Fruit fly (Drosophila melanogaster) whole organism, prepupa: ENCODE data around the gene CG15728.

Source experiments
- Blimp-1 ChIP-seq: fragments of 200-800 bp; sonication (Bioruptor generic); optimal IDR thresholded peaks from 3 replicates; lab custom pipeline; 2017; ENCODE audit warnings: missing biosample characterization, missing genetic modification characterization, mild to moderate bottlenecking, moderate library complexity, missing genetic modification reagents
- CG10669 ChIP-seq: fragments of 200-800 bp; sonication (Bioruptor generic); optimal IDR thresholded peaks from 3 replicates; lab custom pipeline; 2018; ENCODE audit warnings: missing biosample characterization, mild to moderate bottlenecking, missing genetic modification characterization, moderate library complexity
- CG11902 ChIP-seq: fragments of 200-800 bp; sonication (Bioruptor generic); optimal IDR thresholded peaks from 3 replicates; lab custom pipeline; 2016; ENCODE audit warnings: missing biosample characterization, missing genetic modification characterization
- CG15336 ChIP-seq: fragments of 200-800 bp; sonication (Bioruptor generic); IDR thresholded peaks from 2 replicates; pipeline ENCODE4 v1.3.6; 2022; ENCODE audit warnings: missing biosample characterization, missing genetic modification characterization
- CG16779 ChIP-seq: fragments of 200-800 bp; sonication (Bioruptor generic); optimal IDR thresholded peaks from 3 replicates; lab custom pipeline; 2017; ENCODE audit warnings: missing biosample characterization, mild to moderate bottlenecking, missing genetic modification characterization
- CG3032 ChIP-seq: fragments of 200-800 bp; optimal IDR thresholded peaks from 2 replicates; lab custom pipeline; 2019; ENCODE audit warnings: missing biosample characterization, mild to moderate bottlenecking, missing genetic modification characterization, moderate library complexity
- CG34406 ChIP-seq: fragments of 200-800 bp; sonication (Bioruptor generic); optimal IDR thresholded peaks from 3 replicates; lab custom pipeline; 2016; ENCODE audit warnings: missing biosample characterization, missing genetic modification characterization
- CG6163 ChIP-seq: fragments of 200-800 bp; sonication (Bioruptor generic); IDR thresholded peaks from 3 replicates; pipeline ENCODE4 v1.3.6; 2022; ENCODE audit warnings: missing biosample characterization, missing genetic modification characterization
- CG6276 ChIP-seq: fragments of 200-800 bp; sonication (Bioruptor generic); optimal IDR thresholded peaks from 2 replicates; lab custom pipeline; 2017; ENCODE audit warnings: missing biosample characterization, mild to moderate bottlenecking, missing genetic modification characterization
- CG6792 ChIP-seq: fragments of 200-800 bp; sonication (Bioruptor generic); optimal IDR thresholded peaks from 3 replicates; lab custom pipeline; 2016; ENCODE audit warnings: missing biosample characterization, missing genetic modification characterization
- CG6854 ChIP-seq: fragments of 200-800 bp; sonication (Bioruptor generic); optimal IDR thresholded peaks from 2 replicates; lab custom pipeline; 2017; ENCODE audit warnings: missing biosample characterization, mild to moderate bottlenecking, missing genetic modification characterization
- CG8119 ChIP-seq: fragments of 200-800 bp; sonication (Bioruptor generic); IDR thresholded peaks from 3 replicates; pipeline ENCODE4 v1.3.6; 2022; ENCODE audit warnings: missing biosample characterization, missing genetic modification characterization
- CG8632 ChIP-seq: fragments of 200-800 bp; sonication (Bioruptor generic); optimal IDR thresholded peaks from 3 replicates; lab custom pipeline; 2016; ENCODE audit warnings: missing biosample characterization, missing genetic modification characterization
- Eip93F ChIP-seq: fragments of 200-800 bp; sonication (Bioruptor generic); optimal IDR thresholded peaks from 2 replicates; lab custom pipeline; 2016; ENCODE audit warnings: missing biosample characterization, mild to moderate bottlenecking, missing genetic modification characterization
- Ets96B ChIP-seq: fragments of 200-800 bp; optimal IDR thresholded peaks from 2 replicates; lab custom pipeline; 2019; ENCODE audit warnings: missing biosample characterization, mild to moderate bottlenecking, missing genetic modification characterization, moderate library complexity
- Gug ChIP-seq: fragments of 200-800 bp; sonication (Bioruptor generic); IDR thresholded peaks from 2 replicates; pipeline ENCODE4 v1.3.6; 2022; ENCODE audit warnings: missing biosample characterization, missing genetic modification characterization
- Hr38 ChIP-seq: sonication (Bioruptor generic); optimal IDR thresholded peaks from 2 replicates; lab custom pipeline; 2016; ENCODE audit warnings: missing biosample characterization, missing genetic modification characterization
- Hr39 ChIP-seq: fragments of 200-800 bp; sonication (Bioruptor generic); optimal IDR thresholded peaks from 2 replicates; lab custom pipeline; 2016; ENCODE audit warnings: missing biosample characterization, missing genetic modification characterization
- Lpt ChIP-seq: fragments of 200-800 bp; sonication (Bioruptor generic); optimal IDR thresholded peaks from 3 replicates; lab custom pipeline; 2016; ENCODE audit warnings: missing biosample characterization, missing genetic modification characterization
- Smox ChIP-seq: fragments of 200-800 bp; sonication (Bioruptor generic); optimal IDR thresholded peaks from 3 replicates; lab custom pipeline; 2016; ENCODE audit warnings: missing biosample characterization, missing genetic modification characterization
- Sox14 ChIP-seq: fragments of 200-800 bp; sonication (Bioruptor generic); optimal IDR thresholded peaks from 3 replicates; lab custom pipeline; 2016; ENCODE audit warnings: missing biosample characterization, missing genetic modification characterization
- Sox15 ChIP-seq: fragments of 200-800 bp; sonication (Bioruptor generic); optimal IDR thresholded peaks from 3 replicates; lab custom pipeline; 2016; ENCODE audit warnings: missing biosample characterization, missing genetic modification characterization
- acj6 ChIP-seq: fragments of 200-800 bp; sonication (Bioruptor generic); optimal IDR thresholded peaks from 3 replicates; lab custom pipeline; 2016; ENCODE audit warnings: missing biosample characterization, missing genetic modification characterization
- eg ChIP-seq: fragments of 200-800 bp; sonication (Bioruptor generic); IDR thresholded peaks from 3 replicates; pipeline ENCODE4 v1.3.6; 2022; ENCODE audit warnings: missing biosample characterization, missing genetic modification characterization
- esn ChIP-seq: fragments of 200-800 bp; sonication (Bioruptor generic); optimal IDR thresholded peaks from 2 replicates; lab custom pipeline; 2016; ENCODE audit warnings: missing biosample characterization, mild to moderate bottlenecking, missing genetic modification characterization, moderate library complexity
- fd59A ChIP-seq: fragments of 200-800 bp; sonication (Bioruptor generic); optimal IDR thresholded peaks from 2 replicates; lab custom pipeline; 2017; ENCODE audit warnings: missing biosample characterization, mild to moderate bottlenecking, missing genetic modification characterization, missing genetic modification reagents
- fd85E ChIP-seq: fragments of 200-800 bp; sonication (Bioruptor generic); optimal IDR thresholded peaks from 3 replicates; lab custom pipeline; 2016; ENCODE audit warnings: missing biosample characterization, missing genetic modification characterization
- fkh ChIP-seq: fragments of 200-800 bp; sonication (Bioruptor generic); optimal IDR thresholded peaks from 3 replicates; lab custom pipeline; 2017; ENCODE audit warnings: missing biosample characterization, mild to moderate bottlenecking, missing genetic modification characterization, moderate library complexity
- lz ChIP-seq: fragments of 200-800 bp; sonication (Bioruptor generic); optimal IDR thresholded peaks from 3 replicates; lab custom pipeline; 2016; ENCODE audit warnings: missing biosample characterization, missing genetic modification characterization
- net ChIP-seq: fragments of 200-800 bp; sonication (Bioruptor generic); optimal IDR thresholded peaks from 3 replicates; lab custom pipeline; 2016; ENCODE audit warnings: missing biosample characterization, missing genetic modification characterization
- pdm3 ChIP-seq: fragments of 200-800 bp; sonication (Bioruptor generic); optimal IDR thresholded peaks from 3 replicates; lab custom pipeline; 2016; ENCODE audit warnings: missing biosample characterization, missing genetic modification characterization
- salr ChIP-seq, 2 experiments: fragments of 200-800 bp; sonication (Bioruptor generic); optimal IDR thresholded peaks; 3 replicates each; lab custom pipeline; 2016 to 2018; ENCODE audit warnings: missing biosample characterization in 2 of 2, missing genetic modification characterization in 2 of 2, mild to moderate bottlenecking in 1 of 2
- spab ChIP-seq: fragments of 200-800 bp; sonication (Bioruptor generic); optimal IDR thresholded peaks from 2 replicates; lab custom pipeline; 2017; ENCODE audit warnings: missing biosample characterization, mild to moderate bottlenecking, missing genetic modification characterization, missing genetic modification reagents
- ss ChIP-seq, 2 experiments: fragments of 200-800 bp; sonication (Bioruptor generic); optimal IDR thresholded peaks; 2 replicates in 1 of 2; 3 replicates in 1 of 2; lab custom pipeline; 2017 to 2018; ENCODE audit warnings: mild to moderate bottlenecking in 2 of 2, missing biosample characterization in 2 of 2, missing genetic modification characterization in 2 of 2, moderate library complexity in 1 of 2
- svp ChIP-seq: fragments of 200-800 bp; sonication (Bioruptor generic); peaks from one replicate; lab custom pipeline; 2016; ENCODE audit warnings: missing biosample characterization, missing genetic modification characterization
- topi ChIP-seq: fragments of 200-800 bp; sonication (Bioruptor generic); optimal IDR thresholded peaks from 3 replicates; lab custom pipeline; 2016; ENCODE audit warnings: missing biosample characterization, missing genetic modification characterization
- vri ChIP-seq: fragments of 200-800 bp; sonication (Bioruptor generic); optimal IDR thresholded peaks from 3 replicates; lab custom pipeline; 2016; ENCODE audit warnings: missing biosample characterization, mild to moderate bottlenecking, missing genetic modification characterization

The CG15728 gene

dm6 chrX:12595610-12596336 lies 28.3 kb upstream of the CG15728 start, which contains the start of the genes CG1824 and Sec16 (continued):
- peak; percentile 1 for TF ChIP-seq fkh (GFP tag; lab: Kevin White, UChicago)
- TF ChIP-seq Sox15: peak; percentile 36
- peak; percentile 26 for TF ChIP-seq lz (GFP tag; lab: Kevin White, UChicago)
- peak in 1 of 2 experiments; percentile 1 for TF ChIP-seq ss (GFP tag; optimal IDR thresholded peaks at IDR 0.05; lab: Kevin White, UChicago)
- TF ChIP-seq CG11902 (GFP tag; lab: Kevin White, UChicago): peak; percentile 18
- TF ChIP-seq fd59A: peak; percentile 2
- TF ChIP-seq CG10669 (GFP tag; lab: Kevin White, UChicago): peak; percentile 1
- TF ChIP-seq Hr38 (GFP tag; lab: Kevin White, UChicago): no peak
- peak; percentile 5 for TF ChIP-seq Smox (GFP tag; lab: Kevin White, UChicago)
- TF ChIP-seq CG8632 (GFP tag; lab: Kevin White, UChicago): no peak
- no peak for TF ChIP-seq Sox14 (GFP tag; lab: Kevin White, UChicago)
- no peak for TF ChIP-seq CG6792 (GFP tag; lab: Kevin White, UChicago)
- TF ChIP-seq, all 60 proteins: peak for 31

dm6 chrX:12596353-12597107 lies 27.6 kb upstream of the CG15728 start:
- TF ChIP-seq Eip93F (GFP tag; lab: Kevin White, UChicago) (no peak), eg (GFP tag; lab: Robert Waterston, UW) (peak; percentile 59; the same call in 2 of the 3 replicates), ss (GFP tag; optimal IDR thresholded peaks at IDR 0.05; lab: Kevin White, UChicago) (no peak), Hr39 (no peak), net (peak; percentile 36), esn (GFP tag; lab: Kevin White, UChicago) (peak; percentile 68), Gug (no peak), svp (GFP tag; lab: Kevin White, UChicago) (peak; percentile 98), CG6854 (GFP tag; lab: Kevin White, UChicago) (peak; percentile 90), lz (GFP tag; lab: Kevin White, UChicago) (peak; percentile 29), Sox14 (GFP tag; lab: Kevin White, UChicago) (peak; percentile 7), CG16779 (tag; lab: Kevin White, UChicago) (peak; percentile 69), Ets96B (tag; lab: Kevin White, UChicago) (peak; percentile 11), fkh (GFP tag; lab: Kevin White, UChicago) (peak; percentile 18), CG6163 (GFP tag; lab: Robert Waterston, UW) (peak; percentile 63; the same call in 2 of the 3 replicates), acj6 (GFP tag; lab: Kevin White, UChicago) (no peak), Blimp-1 (GFP tag; lab: Kevin White, UChicago) (peak; percentile 66), pdm3 (GFP tag; lab: Kevin White, UChicago) (no peak), topi (GFP tag; lab: Kevin White, UChicago) (peak; percentile 80), CG34406 (GFP tag; lab: Kevin White, UChicago) (peak; percentile 67), CG15336 (GFP tag; lab: Robert Waterston, UW) (0 out of 2 replicates have a peak, but pooled peaks have one; percentile 13), Lpt (peak; percentile 53), CG6792 (GFP tag; lab: Kevin White, UChicago) (peak; percentile 52), CG8632 (GFP tag; lab: Kevin White, UChicago) (peak; percentile 58), fd85E (GFP tag; lab: Kevin White, UChicago) (no peak), CG3032 (tag; lab: Kevin White, UChicago) (peak; percentile 11), vri (GFP tag; lab: Kevin White, UChicago) (peak; percentile 79), CG6276 (GFP tag; lab: Kevin White, UChicago) (peak; percentile 63), salr (GFP tag; optimal IDR thresholded peaks at IDR 0.05; lab: Kevin White, UChicago) (no peak), spab (no peak), CG8119 (GFP tag; lab: Robert Waterston, UW) (peak; percentile 65)
